Worm (Caenorhabditis elegans): ENCODE measurements around the gene thoc-2.

Gene thoc-2

DNA sequence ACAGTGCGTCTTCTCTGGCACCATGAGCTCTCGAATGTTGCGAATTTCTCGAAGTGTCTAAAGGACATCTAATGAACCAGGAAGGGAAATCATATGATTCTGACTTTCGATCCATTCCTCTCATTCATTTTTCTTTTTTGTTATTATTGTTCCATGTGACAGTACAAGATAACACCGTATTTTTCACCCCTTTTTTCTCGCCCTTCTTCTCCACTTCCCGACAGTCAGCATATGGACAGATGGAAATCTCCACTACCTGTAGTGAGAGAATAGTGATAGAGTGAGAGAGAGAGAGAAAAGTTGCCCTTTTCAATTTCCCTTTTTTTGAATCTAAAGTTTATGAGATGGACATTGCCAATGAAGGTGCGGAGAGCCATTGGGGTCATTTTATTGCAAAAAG lies 7.0 kb upstream of the thoc-2 start (continued):
- no peak for TF ChIP-seq unc-98 (GFP tag; IDR thresholded peaks at IDR 0.05)
- TF ChIP-seq ets-5 (GFP tag; IDR thresholded peaks at IDR 0.05): no peak
- no peak for TF ChIP-seq nhr-237 (tag; optimal IDR thresholded peaks at IDR 0.05)
- TF ChIP-seq nhr-71 (tag; optimal IDR thresholded peaks at IDR 0.05): peak; percentile 56
- peak; percentile 20 for TF ChIP-seq skn-1 (tag; optimal IDR thresholded peaks at IDR 0.05)
- TF ChIP-seq lin-15B (tag; optimal IDR thresholded peaks at IDR 0.05): no peak
- no peak for TF ChIP-seq isw-1 (GFP tag; IDR thresholded peaks at IDR 0.05)
- TF ChIP-seq Y116A8C.19 (tag; optimal IDR thresholded peaks at IDR 0.05; ENCODE audit: borderline replicate concordance): no peak
- no peak for TF ChIP-seq zag-1 (tag; optimal IDR thresholded peaks at IDR 0.05)
- TF ChIP-seq C16A3.4 (tag; optimal IDR thresholded peaks at IDR 0.05): no peak
- 0 out of 2 replicates have a peak, but pooled peaks have one; percentile 16 for TF ChIP-seq nhr-19 (GFP tag; conservative IDR thresholded peaks at IDR 0.05)
- peak in 1 of 2 experiments; percentile 58 for TF ChIP-seq mdl-1 (tag; optimal IDR thresholded peaks at IDR 0.05)
- no peak for TF ChIP-seq ama-1 (optimal IDR thresholded peaks at IDR 0.05)
- TF ChIP-seq nhr-90 (tag; optimal IDR thresholded peaks at IDR 0.05; ENCODE audit: poor library complexity): peak; percentile 2
- no peak for TF ChIP-seq nhr-12 (tag; optimal IDR thresholded peaks at IDR 0.05)
- TF ChIP-seq mab-9 (GFP tag; IDR thresholded peaks at IDR 0.05): no peak
- TF ChIP-seq efl-3 (GFP tag; optimal IDR thresholded peaks at IDR 0.05): no peak
- no peak for TF ChIP-seq irx-1 (tag; optimal IDR thresholded peaks at IDR 0.05)
- no peak for TF ChIP-seq unc-30 (tag; optimal IDR thresholded peaks at IDR 0.05)
- TF ChIP-seq efl-1 (optimal IDR thresholded peaks at IDR 0.05): no peak
- no peak for TF ChIP-seq efl-1 (GFP tag; optimal IDR thresholded peaks at IDR 0.05 in 1 of 2)
- TF ChIP-seq nhr-77 (tag; optimal IDR thresholded peaks at IDR 0.05): no peak
- no peak for TF ChIP-seq tlp-1 (tag; optimal IDR thresholded peaks at IDR 0.05)
- no peak for TF ChIP-seq lin-39 (tag; optimal IDR thresholded peaks at IDR 0.05)
- peak; percentile 29 for TF ChIP-seq rnt-1 (tag; optimal IDR thresholded peaks at IDR 0.05)
- TF ChIP-seq dpl-1 (GFP tag; optimal IDR thresholded peaks at IDR 0.05): peak in 1 of 3 experiments; percentile 1
- TF ChIP-seq zip-4 (GFP tag; optimal IDR thresholded peaks at IDR 0.05): no peak
- peak; percentile 97 for TF ChIP-seq nhr-85 (tag)
- no peak for TF ChIP-seq ces-1 (GFP tag; optimal IDR thresholded peaks at IDR 0.05)
- TF ChIP-seq xbp-1 (tag; optimal IDR thresholded peaks at IDR 0.05): no peak
- TF ChIP-seq pqm-1 (tag; optimal IDR thresholded peaks at IDR 0.05): no peak
- no peak for TF ChIP-seq pax-3 (tag; optimal IDR thresholded peaks at IDR 0.05)
- TF ChIP-seq snu-23 (GFP tag; optimal IDR thresholded peaks at IDR 0.05): peak; percentile 51
- no peak for TF ChIP-seq ztf-4 (tag; optimal IDR thresholded peaks at IDR 0.05)
- no peak for TF ChIP-seq snpc-4 (tag; optimal IDR thresholded peaks at IDR 0.05)
- no peak for TF ChIP-seq fos-1 (tag; optimal IDR thresholded peaks at IDR 0.05)
- no peak for TF ChIP-seq ztf-11 (tag; optimal IDR thresholded peaks at IDR 0.05)
- peak; percentile 94 for TF ChIP-seq blmp-1 (tag; optimal IDR thresholded peaks at IDR 0.05)
- TF ChIP-seq lin-13 (GFP tag; optimal IDR thresholded peaks at IDR 0.05): peak; percentile 13
- peak; percentile 2 for TF ChIP-seq tbx-2 (tag; optimal IDR thresholded peaks at IDR 0.05)
- TF ChIP-seq lin-14 (GFP tag; optimal IDR thresholded peaks at IDR 0.05): peak; percentile 79

ce11 chrIII:6361560-6361959 lies 6.3 kb upstream of the thoc-2 start:
- TF ChIP-seq lin-13 (GFP tag; optimal IDR thresholded peaks at IDR 0.05): no peak
- no peak for TF ChIP-seq pag-3 (tag; optimal IDR thresholded peaks at IDR 0.05; ENCODE audit: borderline replicate concordance, insufficient read depth)
- TF ChIP-seq zip-4 (GFP tag; optimal IDR thresholded peaks at IDR 0.05): no peak
- no peak for TF ChIP-seq nhr-85 (tag)
- no peak for TF ChIP-seq nhr-237 (tag; optimal IDR thresholded peaks at IDR 0.05)
- no peak for TF ChIP-seq efl-1 (optimal IDR thresholded peaks at IDR 0.05)
- TF ChIP-seq efl-1 (GFP tag; optimal IDR thresholded peaks at IDR 0.05 in 1 of 2): peak in 1 of 2 experiments; percentile 93
- TF ChIP-seq snpc-4 (tag; optimal IDR thresholded peaks at IDR 0.05): no peak
- TF ChIP-seq fkh-4 (tag; optimal IDR thresholded peaks at IDR 0.05; ENCODE audit: borderline replicate concordance): no peak
- no peak for TF ChIP-seq grh-1 (GFP tag; IDR thresholded peaks at IDR 0.05)
- no peak for TF ChIP-seq lin-39 (tag; optimal IDR thresholded peaks at IDR 0.05)
- TF ChIP-seq zag-1 (tag; optimal IDR thresholded peaks at IDR 0.05): no peak
- no peak for TF ChIP-seq fkh-8 (tag; optimal IDR thresholded peaks at IDR 0.05)
- no peak for TF ChIP-seq xbp-1 (tag; optimal IDR thresholded peaks at IDR 0.05)
- TF ChIP-seq nhr-77 (tag; optimal IDR thresholded peaks at IDR 0.05): no peak
- TF ChIP-seq nhr-84 (tag; optimal IDR thresholded peaks at IDR 0.05): no peak
- peak; percentile 18 for TF ChIP-seq nhr-20 (tag; optimal IDR thresholded peaks at IDR 0.05)
- TF ChIP-seq elt-3 (tag; optimal IDR thresholded peaks at IDR 0.05): peak in 1 of 6 experiments; percentile 25
- no peak for TF ChIP-seq rnt-1 (tag; optimal IDR thresholded peaks at IDR 0.05)
- TF ChIP-seq mep-1 (tag; optimal IDR thresholded peaks at IDR 0.05): no peak
- TF ChIP-seq Y116A8C.19 (tag; optimal IDR thresholded peaks at IDR 0.05; ENCODE audit: borderline replicate concordance): no peak
- no peak for TF ChIP-seq hpl-2 (GFP tag; optimal IDR thresholded peaks at IDR 0.05)
- no peak for TF ChIP-seq alr-1 (tag; optimal IDR thresholded peaks at IDR 0.05; ENCODE audit: borderline replicate concordance)
- TF ChIP-seq ztf-11 (tag; optimal IDR thresholded peaks at IDR 0.05): no peak
- no peak for TF ChIP-seq mdl-1 (tag; optimal IDR thresholded peaks at IDR 0.05)
- TF ChIP-seq lsy-2 (tag; optimal IDR thresholded peaks at IDR 0.05): peak in 1 of 2 experiments; percentile 4
